Worm (Caenorhabditis elegans) whole organism, early embryonic: ENCODE measurements around the gene W03C9.8.

Source experiments
- ama-1 ChIP-seq: fragments of 150-350 bp; optimal IDR thresholded peaks from 2 replicates; lab custom pipeline; 2014
- ceh-36 ChIP-seq: sonication (generic microtip); optimal IDR thresholded peaks from 2 replicates; lab custom pipeline; 2016; ENCODE audit warnings: missing genetic modification characterization, inconsistent platforms, missing compliant biosample characterization
- ets-7 ChIP-seq: sonication (generic microtip); optimal IDR thresholded peaks from 2 replicates; lab custom pipeline; 2016; ENCODE audit warnings: missing genotype, missing genetic modification characterization, missing compliant biosample characterization
- flt-1 ChIP-seq: fragments of 200-800 bp; sonication (Bioruptor generic); IDR thresholded peaks from 2 replicates; pipeline ENCODE4 v1.3.6; 2022; ENCODE audit warnings: missing genetic modification characterization, missing compliant biosample characterization
- scrt-1 ChIP-seq: fragments of 200-800 bp; sonication (Bioruptor generic); IDR thresholded peaks from 2 replicates; pipeline ENCODE4 v1.3.6; 2022; ENCODE audit warnings: missing genetic modification characterization, missing compliant biosample characterization
- tbx-37 ChIP-seq: fragments of 200-800 bp; sonication (Bioruptor generic); conservative IDR thresholded peaks from 2 replicates; pipeline ENCODE4 v1.3.6; 2022; ENCODE audit warnings: missing genetic modification reagents, missing genetic modification characterization, missing compliant biosample characterization
- tra-4 ChIP-seq: sonication (generic microtip); optimal IDR thresholded peaks from 2 replicates; lab custom pipeline; 2017; ENCODE audit warnings: missing genetic modification characterization, missing compliant biosample characterization

- TF ChIP-seq tbx-37 (GFP tag; lab: Robert Waterston, UW) (no peak), tra-4 (tag; lab: Kevin White, UChicago) (no peak), ama-1 (lab: Kevin White, UChicago) (no peak), flt-1 (GFP tag; lab: Robert Waterston, UW) (no peak), scrt-1 (no peak), ets-7 (tag; lab: Kevin White, UChicago) (no peak), ceh-36 (tag; lab: Kevin White, UChicago) (no peak)
Measured at ce11 chrII:11928752-11929151, 19.8 kb upstream of the W03C9.8 start.
